Worm (Caenorhabditis elegans): ENCODE data around the gene moma-1.

DNA sequence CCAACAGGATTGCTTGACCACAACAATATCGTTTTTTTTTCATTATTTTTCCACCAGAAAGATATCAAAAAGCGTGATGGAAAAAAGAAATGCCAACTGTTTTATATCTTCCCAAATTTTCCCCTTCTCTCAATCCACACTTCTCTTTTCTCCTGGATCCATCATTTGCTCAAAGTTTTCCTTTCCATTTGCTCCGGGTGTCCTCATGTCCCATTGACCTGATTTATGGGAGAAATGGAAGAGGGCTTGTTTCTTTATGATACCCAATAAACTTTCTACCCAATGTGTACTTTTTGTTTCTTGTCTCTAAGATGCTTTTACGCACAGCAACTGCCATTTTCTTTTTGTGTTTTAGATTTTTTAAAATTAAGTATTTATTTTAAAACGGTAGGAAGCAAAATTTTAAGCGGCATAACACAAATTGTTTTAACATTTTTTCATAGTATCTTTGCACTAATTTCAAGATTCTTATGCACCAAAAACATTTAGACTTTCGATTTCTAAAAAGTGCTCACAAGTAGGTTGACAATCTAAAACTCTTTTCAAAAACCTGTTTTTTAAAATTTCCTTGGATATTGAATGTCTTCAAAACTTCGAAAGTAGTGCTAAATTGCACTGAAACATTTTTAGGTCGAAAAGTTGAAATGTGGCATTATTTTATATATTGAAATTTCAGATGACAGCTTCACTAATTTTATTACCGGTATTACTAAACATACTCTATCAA is 29.5 kb downstream of the moma-1 start, which contains the start of gene clec-149:
- TF ChIP-seq nhr-20 (tag; optimal IDR thresholded peaks at IDR 0.05) (no peak), F16B12.6 (tag; optimal IDR thresholded peaks at IDR 0.05) (no peak), vab-15 (tag; optimal IDR thresholded peaks at IDR 0.05) (no peak), hlh-4 (tag; optimal IDR thresholded peaks at IDR 0.05) (no peak), fkh-4 (tag; optimal IDR thresholded peaks at IDR 0.05; ENCODE audit: borderline replicate concordance) (no peak), xbp-1 (tag; optimal IDR thresholded peaks at IDR 0.05) (no peak), nhr-84 (tag; optimal IDR thresholded peaks at IDR 0.05) (no peak), unc-62 (GFP tag; optimal IDR thresholded peaks at IDR 0.05) (no peak), zag-1 (tag; optimal IDR thresholded peaks at IDR 0.05) (no peak), fkh-10 (GFP tag; optimal IDR thresholded peaks at IDR 0.05) (no peak), nhr-237 (tag; optimal IDR thresholded peaks at IDR 0.05) (no peak), lin-13 (GFP tag; optimal IDR thresholded peaks at IDR 0.05) (no peak), isw-1 (GFP tag; IDR thresholded peaks at IDR 0.05) (no peak)
